Worm (Caenorhabditis elegans): Measurements from ENCODE around the gene dhs-30.
"Not testable (repeated sequence)": the region's sequence is repeated elsewhere in the genome, so short reads cannot be mapped to it uniquely, and the experiment has no call there.

- not testable (repeated sequence) for TF ChIP-seq ama-1 (optimal IDR thresholded peaks at IDR 0.05); snpc-4 (tag; optimal IDR thresholded peaks at IDR 0.05); egl-27 (tag; optimal IDR thresholded peaks at IDR 0.05); nhr-28 (tag; optimal IDR thresholded peaks at IDR 0.05); R02D3.7 (tag; optimal IDR thresholded peaks at IDR 0.05); nhr-25 (tag; optimal IDR thresholded peaks at IDR 0.05)
These were observed 20.1 kb upstream of the dhs-30 start for ce11 chrX:17255750-17256149.
